Fruit fly (Drosophila melanogaster) whole organism, embryonic: ENCODE results near the gene Cpr62Bc.
A peak's percentile ranks its signal among the peaks of the same experiment; 100 is the strongest.

Experiments used
- Abd-B ChIP-seq: fragments of 200-800 bp; sonication (Bioruptor generic); optimal IDR thresholded peaks from 2 replicates; lab custom pipeline; 2018; ENCODE audit warnings: missing biosample characterization, mild to moderate bottlenecking, missing genetic modification characterization, moderate library complexity
- Aef1 ChIP-seq: fragments of 200-800 bp; sonication (Bioruptor generic); IDR thresholded peaks from 3 replicates; pipeline ENCODE4 v1.3.6; 2022; ENCODE audit warnings: missing biosample characterization, missing genetic modification characterization
- Bgb ChIP-seq: fragments of 200-800 bp; sonication (Bioruptor generic); IDR thresholded peaks from 2 replicates; pipeline ENCODE4 v1.3.6; 2022; ENCODE audit warnings: missing biosample characterization, missing genetic modification characterization; ENCODE audit not compliant: partially characterized antibody
- CG10267 ChIP-seq: fragments of 200-800 bp; sonication (Bioruptor generic); optimal IDR thresholded peaks from 2 replicates; lab custom pipeline; 2018; ENCODE audit warnings: missing biosample characterization, mild to moderate bottlenecking, missing genetic modification characterization, moderate library complexity
- CG10543 ChIP-seq: fragments of 200-800 bp; sonication (Bioruptor generic); optimal IDR thresholded peaks from 3 replicates; lab custom pipeline; 2017; ENCODE audit warnings: missing biosample characterization, mild to moderate bottlenecking, missing genetic modification characterization, moderate library complexity
- CG11723 ChIP-seq: fragments of 200-800 bp; sonication (Bioruptor generic); optimal IDR thresholded peaks from 2 replicates; lab custom pipeline; 2017; ENCODE audit warnings: missing biosample characterization, mild to moderate bottlenecking, missing genetic modification characterization
- CG12071 ChIP-seq: fragments of 200-800 bp; sonication (Bioruptor generic); optimal IDR thresholded peaks from 3 replicates; lab custom pipeline; 2018; ENCODE audit warnings: missing biosample characterization, mild to moderate bottlenecking, missing genetic modification characterization
- CG12155 ChIP-seq: fragments of 200-800 bp; sonication (Bioruptor generic); optimal IDR thresholded peaks from 3 replicates; lab custom pipeline; 2016; ENCODE audit warnings: missing biosample characterization, missing genetic modification characterization
- CG12391 ChIP-seq: fragments of 200-800 bp; sonication (Bioruptor generic); optimal IDR thresholded peaks from 3 replicates; lab custom pipeline; 2018; ENCODE audit warnings: missing biosample characterization, mild to moderate bottlenecking, missing genetic modification characterization, moderate library complexity
- CG1603 ChIP-seq: fragments of 200-800 bp; sonication (Bioruptor generic); optimal IDR thresholded peaks from 2 replicates; lab custom pipeline; 2019; ENCODE audit warnings: missing biosample characterization, mild to moderate bottlenecking, missing genetic modification characterization, moderate library complexity
- CG18262 ChIP-seq: fragments of 200-800 bp; optimal IDR thresholded peaks from 3 replicates; lab custom pipeline; 2019; ENCODE audit warnings: missing biosample characterization, mild to moderate bottlenecking, missing genetic modification characterization, moderate library complexity
- CG18476 ChIP-seq: fragments of 200-800 bp; sonication (Bioruptor generic); optimal IDR thresholded peaks from 2 replicates; lab custom pipeline; 2016; ENCODE audit warnings: missing biosample characterization, mild to moderate bottlenecking, missing genetic modification characterization
- CG3065 ChIP-seq: fragments of 200-800 bp; sonication (Bioruptor generic); optimal IDR thresholded peaks from 2 replicates; lab custom pipeline; 2016; ENCODE audit warnings: missing biosample characterization, missing genetic modification characterization
- CG31441 ChIP-seq: fragments of 200-800 bp; sonication (Bioruptor generic); IDR thresholded peaks from 2 replicates; pipeline ENCODE4 v1.3.6; 2022; ENCODE audit warnings: missing biosample characterization, missing genetic modification characterization
- CG3407 ChIP-seq: fragments of 200-800 bp; sonication (Bioruptor generic); optimal IDR thresholded peaks from 2 replicates; lab custom pipeline; 2018; ENCODE audit warnings: missing biosample characterization, mild to moderate bottlenecking, missing genetic modification characterization
- CG43689 ChIP-seq: fragments of 200-800 bp; sonication (Bioruptor generic); IDR thresholded peaks from 2 replicates; pipeline ENCODE4 v1.3.6; 2022; ENCODE audit warnings: missing biosample characterization, missing genetic modification characterization
- CG4404 ChIP-seq: fragments of 200-800 bp; sonication (Bioruptor generic); IDR thresholded peaks from 2 replicates; pipeline ENCODE4 v1.3.6; 2022; ENCODE audit warnings: missing biosample characterization, missing genetic modification characterization
- CG5245 ChIP-seq: fragments of 200-800 bp; sonication (Bioruptor generic); optimal IDR thresholded peaks from 3 replicates; lab custom pipeline; 2016; ENCODE audit warnings: missing biosample characterization, missing genetic modification characterization
- CG6272 ChIP-seq: fragments of 200-800 bp; sonication (Bioruptor generic); IDR thresholded peaks from 2 replicates; pipeline ENCODE4 v1.3.6; 2022; ENCODE audit warnings: missing biosample characterization, missing genetic modification characterization
- CG7372 ChIP-seq: fragments of 200-800 bp; sonication (Bioruptor generic); IDR thresholded peaks from 2 replicates; pipeline ENCODE4 v1.3.6; 2022; ENCODE audit warnings: missing biosample characterization, missing genetic modification characterization
- CG7745 ChIP-seq: fragments of 200-800 bp; sonication (Bioruptor generic); optimal IDR thresholded peaks from 2 replicates; lab custom pipeline; 2018; ENCODE audit warnings: missing biosample characterization, mild to moderate bottlenecking, missing genetic modification characterization, moderate library complexity
- CG7839 ChIP-seq: fragments of 200-800 bp; sonication (Bioruptor generic); optimal IDR thresholded peaks from 3 replicates; lab custom pipeline; 2018; ENCODE audit warnings: missing biosample characterization, mild to moderate bottlenecking, missing genetic modification characterization, moderate library complexity
- CG8089 ChIP-seq: fragments of 200-800 bp; sonication (Bioruptor generic); optimal IDR thresholded peaks from 3 replicates; lab custom pipeline; 2016; ENCODE audit warnings: missing biosample characterization, missing genetic modification characterization
- CG8388 ChIP-seq: fragments of 200-800 bp; sonication (Bioruptor generic); optimal IDR thresholded peaks from 2 replicates; lab custom pipeline; 2019; ENCODE audit warnings: missing biosample characterization, mild to moderate bottlenecking, missing genetic modification characterization, moderate library complexity
- CHES-1-like ChIP-seq: fragments of 200-800 bp; sonication (Bioruptor generic); optimal IDR thresholded peaks from 2 replicates; lab custom pipeline; 2016; ENCODE audit warnings: missing biosample characterization, missing genetic modification characterization
- Dbx ChIP-seq: fragments of 200-800 bp; sonication (Bioruptor generic); IDR thresholded peaks from 3 replicates; pipeline ENCODE4 v1.3.6; 2022; ENCODE audit warnings: missing biosample characterization, missing genetic modification characterization
- H15 ChIP-seq: fragments of 200-800 bp; sonication (Bioruptor generic); IDR thresholded peaks from 3 replicates; pipeline ENCODE4 v1.3.6; 2022; ENCODE audit warnings: missing biosample characterization, missing genetic modification characterization
- HHEX ChIP-seq: fragments of 200-800 bp; sonication (Bioruptor generic); optimal IDR thresholded peaks from 3 replicates; lab custom pipeline; 2017; ENCODE audit warnings: missing biosample characterization, mild to moderate bottlenecking, missing genetic modification characterization, missing genetic modification reagents
- Meics ChIP-seq: fragments of 200-800 bp; sonication (Bioruptor generic); optimal IDR thresholded peaks from 2 replicates; lab custom pipeline; 2017; ENCODE audit warnings: missing biosample characterization, mild to moderate bottlenecking, missing genetic modification characterization
- Mes4 ChIP-seq: fragments of 200-800 bp; sonication (Bioruptor generic); optimal IDR thresholded peaks from 2 replicates; lab custom pipeline; 2016; ENCODE audit warnings: missing biosample characterization, missing genetic modification characterization
- Myb ChIP-seq: fragments of 200-800 bp; sonication (Bioruptor generic); optimal IDR thresholded peaks from 2 replicates; lab custom pipeline; 2016; ENCODE audit warnings: missing biosample characterization, missing genetic modification characterization
- NFAT ChIP-seq: fragments of 200-800 bp; sonication (Bioruptor generic); IDR thresholded peaks from 2 replicates; pipeline ENCODE4 v1.3.6; 2022; ENCODE audit warnings: missing biosample characterization, missing genetic modification characterization
- NK7.1 ChIP-seq: fragments of 200-800 bp; sonication (Bioruptor generic); optimal IDR thresholded peaks from 3 replicates; lab custom pipeline; 2016; ENCODE audit warnings: missing biosample characterization, missing genetic modification characterization
- Nf-YC ChIP-seq: fragments of 200-800 bp; optimal IDR thresholded peaks from 3 replicates; lab custom pipeline; 2019; ENCODE audit warnings: missing biosample characterization, mild to moderate bottlenecking, missing genetic modification characterization, moderate library complexity
- NfI ChIP-seq: fragments of 200-800 bp; sonication (Bioruptor generic); optimal IDR thresholded peaks from 3 replicates; lab custom pipeline; 2018; ENCODE audit warnings: missing biosample characterization, mild to moderate bottlenecking, missing genetic modification characterization, moderate library complexity
- Rx ChIP-seq: fragments of 200-800 bp; sonication (Bioruptor generic); IDR thresholded peaks from 2 replicates; pipeline ENCODE4 v1.3.6; 2022; ENCODE audit warnings: missing biosample characterization, missing genetic modification characterization
- Vsx1 ChIP-seq: fragments of 200-800 bp; sonication (Bioruptor generic); optimal IDR thresholded peaks from 2 replicates; lab custom pipeline; 2017; ENCODE audit warnings: missing biosample characterization, mild to moderate bottlenecking, missing genetic modification characterization, missing genetic modification reagents
- bsh ChIP-seq, 2 experiments: fragments of 200-800 bp; sonication (Bioruptor generic); optimal IDR thresholded peaks; 2 replicates each; lab custom pipeline; 2017 to 2018; ENCODE audit warnings: mild to moderate bottlenecking in 2 of 2, missing biosample characterization in 2 of 2, missing genetic modification characterization in 2 of 2, moderate library complexity in 1 of 2
- chif ChIP-seq, 2 experiments: fragments of 200-800 bp; sonication (Bioruptor generic); optimal IDR thresholded peaks; 3 replicates each; lab custom pipeline; 2016; ENCODE audit warnings: missing biosample characterization in 2 of 2, missing genetic modification characterization in 2 of 2
- crc ChIP-seq: fragments of 200-800 bp; sonication (Bioruptor generic); optimal IDR thresholded peaks from 2 replicates; lab custom pipeline; 2016; ENCODE audit warnings: missing biosample characterization, missing genetic modification characterization
- croc ChIP-seq: fragments of 200-800 bp; sonication (Bioruptor generic); conservative IDR thresholded peaks from 3 replicates; pipeline ENCODE4 v1.3.6; 2022; ENCODE audit warnings: missing biosample characterization, missing genetic modification characterization
- fd96Cb ChIP-seq: fragments of 200-800 bp; sonication (Bioruptor generic); optimal IDR thresholded peaks from 2 replicates; lab custom pipeline; 2018; ENCODE audit warnings: missing biosample characterization, mild to moderate bottlenecking, missing genetic modification characterization, moderate library complexity
- ham ChIP-seq: fragments of 200-800 bp; sonication (Bioruptor generic); IDR thresholded peaks from 2 replicates; pipeline ENCODE4 v1.3.6; 2022; ENCODE audit warnings: missing biosample characterization, missing genetic modification characterization
- mirr ChIP-seq: fragments of 200-800 bp; sonication (Bioruptor generic); optimal IDR thresholded peaks from 3 replicates; lab custom pipeline; 2018; ENCODE audit warnings: missing biosample characterization, mild to moderate bottlenecking, missing genetic modification characterization
- phol ChIP-seq: fragments of 200-800 bp; sonication (Bioruptor generic); optimal IDR thresholded peaks from 3 replicates; lab custom pipeline; 2018; ENCODE audit warnings: missing biosample characterization, mild to moderate bottlenecking, missing genetic modification characterization, moderate library complexity
- pnt ChIP-seq: fragments of 200-800 bp; sonication (Bioruptor generic); optimal IDR thresholded peaks from 3 replicates; lab custom pipeline; 2016; ENCODE audit warnings: missing biosample characterization, missing genetic modification characterization
- ranshi ChIP-seq: fragments of 200-800 bp; sonication (Bioruptor generic); IDR thresholded peaks from 2 replicates; pipeline ENCODE4 v1.3.6; 2022; ENCODE audit warnings: missing biosample characterization, missing genetic modification characterization
- row ChIP-seq: fragments of 200-800 bp; sonication (Bioruptor generic); IDR thresholded peaks from 3 replicates; pipeline ENCODE4 v1.3.6; 2022; ENCODE audit warnings: missing biosample characterization, missing genetic modification characterization
- twi ChIP-seq: fragments of 200-800 bp; optimal IDR thresholded peaks from 2 replicates; lab custom pipeline; 2019; ENCODE audit warnings: missing biosample characterization, mild to moderate bottlenecking, missing genetic modification characterization, moderate library complexity
- yki ChIP-seq: fragments of >200 bp; optimal IDR thresholded peaks from 3 replicates; lab custom pipeline; 2018
- zen2 ChIP-seq: fragments of 200-800 bp; sonication (Bioruptor generic); IDR thresholded peaks from 3 replicates; pipeline ENCODE4 v1.3.6; 2022; ENCODE audit warnings: missing biosample characterization, missing genetic modification characterization; ENCODE audit not compliant: partially characterized antibody

The Cpr62Bc gene

DNA sequence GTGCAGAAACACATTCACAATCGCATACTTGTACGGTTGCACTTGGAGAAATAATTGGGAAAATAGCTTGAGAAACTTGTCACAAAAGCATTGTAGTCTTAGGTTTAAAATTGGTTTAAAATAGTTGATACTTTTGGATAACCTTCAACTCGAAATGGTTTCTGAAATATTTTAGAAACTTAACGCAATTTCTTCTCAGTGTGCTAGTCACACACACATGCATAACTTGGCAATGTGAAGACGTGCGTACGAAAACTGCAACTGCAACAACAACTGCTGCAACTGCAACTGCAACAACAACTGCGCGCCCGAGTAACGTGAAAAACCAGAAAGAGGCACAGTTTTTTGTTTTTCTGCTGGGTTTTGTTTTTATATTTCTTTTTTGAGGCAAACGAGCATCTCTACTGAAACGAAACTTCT, 44.3 kb upstream of the Cpr62Bc start (continued):
- TF ChIP-seq crc (GFP tag; lab: Kevin White, UChicago) (peak; percentile 40), chif (GFP tag; optimal IDR thresholded peaks at IDR 0.05; lab: Kevin White, UChicago) (peak; percentile 86 to 92), CG11723 (GFP tag; lab: Kevin White, UChicago) (peak; percentile 54), CG12391 (peak; percentile 84), ranshi (peak; percentile 79), Bgb (GFP tag; lab: Robert Waterston, UW) (no peak), CG18476 (peak; percentile 77), CG10543 (no peak), fd96Cb (tag; lab: Kevin White, UChicago) (peak; percentile 90), CG8089 (GFP tag; lab: Kevin White, UChicago) (peak; percentile 79), HHEX (GFP tag; lab: Kevin White, UChicago) (peak; percentile 72), Abd-B (GFP tag; lab: Kevin White, UChicago) (peak; percentile 81), CG7372 (peak; percentile 73), CG12155 (peak; percentile 51), NFAT (GFP tag; lab: Robert Waterston, UW) (peak; percentile 17; the same call in 1 of the 2 replicates), CHES-1-like (GFP tag; lab: Kevin White, UChicago) (peak; percentile 63), CG3065 (GFP tag; lab: Kevin White, UChicago) (peak; percentile 45), CG12071 (peak; percentile 76), Meics (peak; percentile 60), Myb (GFP tag; lab: Kevin White, UChicago) (peak; percentile 47), CG5245 (GFP tag; lab: Kevin White, UChicago) (peak; percentile 83), NfI (GFP tag; lab: Kevin White, UChicago) (peak; percentile 70), H15 (peak; percentile 80), CG10267 (peak; percentile 76), CG6272 (GFP tag; lab: Robert Waterston, UW) (peak; percentile 66), pnt (peak; percentile 89), CG31441 (GFP tag; lab: Robert Waterston, UW) (peak; percentile 92), CG7839 (tag; lab: Kevin White, UChicago) (peak; percentile 85), croc (GFP tag; lab: Robert Waterston, UW) (peak; percentile 84), phol (tag; lab: Kevin White, UChicago) (peak; percentile 93), CG43689 (peak; percentile 60; the same call in 1 of the 2 replicates), CG8388 (GFP tag; lab: Kevin White, UChicago) (peak; percentile 79), zen2 (GFP tag; lab: Robert Waterston, UW) (no peak), mirr (GFP tag; lab: Kevin White, UChicago) (no peak), NK7.1 (GFP tag; lab: Kevin White, UChicago) (peak; percentile 59), CG3407 (peak; percentile 77), Nf-YC (tag; lab: Kevin White, UChicago) (peak; percentile 18), CG1603 (peak; percentile 95), row (GFP tag; lab: Robert Waterston, UW) (peak; percentile 81), ham (GFP tag; lab: Robert Waterston, UW) (no peak), Mes4 (GFP tag; lab: Kevin White, UChicago) (peak; percentile 78), twi (tag; lab: Kevin White, UChicago) (peak; percentile 58), Dbx (GFP tag; lab: Robert Waterston, UW) (no peak; the same call in 2 of the 3 replicates), Rx (GFP tag; lab: Robert Waterston, UW) (peak; percentile 83), Aef1 (GFP tag; lab: Robert Waterston, UW) (peak; percentile 71), Vsx1 (GFP tag; lab: Kevin White, UChicago) (no peak), CG18262 (tag; lab: Kevin White, UChicago) (peak; percentile 83), CG7745 (tag; lab: Kevin White, UChicago) (no peak), bsh (GFP tag; optimal IDR thresholded peaks at IDR 0.05; lab: Kevin White, UChicago) (peak; percentile 86 to 92), yki (lab: Kevin White, UChicago) (no peak), CG4404 (peak; percentile 88)
